Fruit fly (Drosophila melanogaster) whole organism, wandering third instar larva: ENCODE measurements around the gene CG32388.

ENCODE experiments used
- Abd-B ChIP-seq: fragments of >200 bp; optimal IDR thresholded peaks from 2 replicates; lab custom pipeline; 2017; ENCODE audit warnings: missing biosample characterization, missing genetic modification characterization
- N ChIP-seq: fragments of >200 bp; optimal IDR thresholded peaks from 2 replicates; lab custom pipeline; 2018; ENCODE audit warnings: missing biosample characterization, missing external identifiers, missing genetic modification characterization
- OdsH ChIP-seq: fragments of 200-800 bp; sonication (Bioruptor generic); optimal IDR thresholded peaks from 2 replicates; lab custom pipeline; 2016; ENCODE audit warnings: missing biosample characterization, mild to moderate bottlenecking, missing genetic modification characterization
- br ChIP-seq: fragments of 200-800 bp; sonication (Bioruptor generic); optimal IDR thresholded peaks from 2 replicates; lab custom pipeline; 2016; ENCODE audit warnings: missing biosample characterization, missing genetic modification characterization
- dsf ChIP-seq: sonication (Bioruptor generic); optimal IDR thresholded peaks from 2 replicates; lab custom pipeline; 2016; ENCODE audit warnings: missing biosample characterization, missing genetic modification characterization, borderline replicate concordance
- psq ChIP-seq: fragments of 200-800 bp; sonication (Bioruptor generic); optimal IDR thresholded peaks from 3 replicates; lab custom pipeline; 2017; ENCODE audit warnings: missing biosample characterization, mild to moderate bottlenecking, missing genetic modification characterization, moderate library complexity
- sv ChIP-seq: fragments of 200-800 bp; sonication (Bioruptor generic); optimal IDR thresholded peaks from 3 replicates; lab custom pipeline; 2016; ENCODE audit warnings: missing biosample characterization, missing genetic modification characterization

DNA sequence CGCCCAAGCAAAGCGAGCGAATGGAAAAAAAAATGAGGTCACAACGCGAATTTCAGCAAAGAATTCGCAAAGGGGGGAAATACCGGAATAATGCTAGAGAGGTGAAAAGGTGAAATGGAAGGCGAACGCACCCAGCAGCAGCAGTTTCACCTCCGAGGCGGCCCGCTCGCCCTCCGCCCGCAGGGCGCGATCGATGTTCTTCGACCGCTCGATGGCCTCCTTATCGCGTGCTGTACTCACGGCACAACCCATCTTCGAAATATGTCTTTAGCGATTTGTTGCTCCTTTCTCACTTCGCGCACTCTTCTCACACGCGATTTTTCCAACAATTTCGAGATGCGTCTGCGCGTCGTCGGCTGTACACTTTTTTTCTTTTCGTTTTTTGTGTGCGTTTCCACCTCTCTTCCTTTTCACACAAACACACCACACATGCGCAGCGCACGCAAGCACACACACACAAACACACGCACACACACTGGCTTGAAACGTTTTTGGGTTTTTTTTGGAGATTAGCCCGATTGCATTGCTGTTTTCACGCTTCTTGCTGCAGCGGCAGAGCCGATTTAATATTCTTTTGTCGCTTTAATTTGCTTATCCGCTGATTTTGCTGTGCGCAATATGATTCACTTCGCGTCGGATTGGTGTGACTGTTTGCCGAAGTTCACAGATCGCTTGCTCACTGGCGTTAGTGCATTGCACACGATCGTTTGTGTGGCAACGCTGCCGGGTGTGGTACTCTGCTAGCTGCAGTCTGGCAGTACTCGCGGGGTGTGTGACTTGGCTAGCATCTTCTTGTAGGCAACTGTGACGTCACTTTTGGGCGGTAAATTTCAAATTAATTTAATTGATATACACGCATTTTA, 4.8 kb downstream of the CG32388 start, which contains the start of gene Galphai:
- no peak for TF ChIP-seq dsf
- TF ChIP-seq br: no peak
- TF ChIP-seq sv (GFP tag; lab: Kevin White, UChicago): no peak
- TF ChIP-seq OdsH: no peak
- TF ChIP-seq N: no peak
- no peak for TF ChIP-seq psq (GFP tag; lab: Kevin White, UChicago)
- no peak for TF ChIP-seq Abd-B (GFP tag; lab: Kevin White, UChicago)
